Worm (Caenorhabditis elegans) whole organism, late embryonic: ENCODE data around the gene twk-28.

Experiments
- C08G9.2 ChIP-seq: sonication (generic microtip); optimal IDR thresholded peaks from 2 replicates; lab custom pipeline; 2016; ENCODE audit warnings: mild to moderate bottlenecking, missing genetic modification characterization, moderate library complexity, missing compliant biosample characterization
- K02D7.2 ChIP-seq: sonication (generic microtip); optimal IDR thresholded peaks from 2 replicates; lab custom pipeline; 2017; ENCODE audit warnings: mild to moderate bottlenecking, missing genetic modification characterization, missing compliant biosample characterization
- ceh-9 ChIP-seq: sonication (generic microtip); optimal IDR thresholded peaks from 2 replicates; lab custom pipeline; 2016; ENCODE audit warnings: mild to moderate bottlenecking, missing genetic modification characterization, inconsistent platforms, missing compliant biosample characterization
- elt-2 ChIP-seq: sonication (generic microtip); optimal IDR thresholded peaks from 2 replicates; lab custom pipeline; 2016; ENCODE audit warnings: missing genetic modification reagents, missing genetic modification characterization, missing compliant biosample characterization
- ets-4 ChIP-seq: sonication (generic microtip); optimal IDR thresholded peaks from 2 replicates; lab custom pipeline; 2016; ENCODE audit warnings: missing genetic modification characterization, missing compliant biosample characterization
- eyg-1 ChIP-seq: sonication (generic microtip); optimal IDR thresholded peaks from 2 replicates; lab custom pipeline; 2016; ENCODE audit warnings: missing genotype, missing genetic modification characterization, missing compliant biosample characterization
- nfya-1 ChIP-seq: sonication (generic microtip); optimal IDR thresholded peaks from 2 replicates; lab custom pipeline; 2017; ENCODE audit warnings: missing genetic modification characterization, mild to moderate bottlenecking, missing compliant biosample characterization, antibody characterized with exemption, moderate library complexity
- nhr-11 ChIP-seq: fragments of 150-350 bp; optimal IDR thresholded peaks from 2 replicates; lab custom pipeline; 2014; ENCODE audit warnings: missing biosample characterization, missing genetic modification characterization
- pros-1 ChIP-seq: fragments of 150-350 bp; optimal IDR thresholded peaks from 2 replicates; lab custom pipeline; 2014; ENCODE audit warnings: missing biosample characterization, missing genetic modification reagents, missing genetic modification characterization
- sox-2 ChIP-seq: fragments of 200-800 bp; sonication (Bioruptor generic); IDR thresholded peaks from 2 replicates; pipeline ENCODE4 v1.3.6; 2022; ENCODE audit warnings: missing genetic modification reagents, missing genetic modification characterization, missing compliant biosample characterization
- unc-55 ChIP-seq: sonication (generic microtip); optimal IDR thresholded peaks from 2 replicates; lab custom pipeline; 2017; ENCODE audit warnings: missing biosample characterization, missing genetic modification reagents, missing genetic modification characterization

DNA sequence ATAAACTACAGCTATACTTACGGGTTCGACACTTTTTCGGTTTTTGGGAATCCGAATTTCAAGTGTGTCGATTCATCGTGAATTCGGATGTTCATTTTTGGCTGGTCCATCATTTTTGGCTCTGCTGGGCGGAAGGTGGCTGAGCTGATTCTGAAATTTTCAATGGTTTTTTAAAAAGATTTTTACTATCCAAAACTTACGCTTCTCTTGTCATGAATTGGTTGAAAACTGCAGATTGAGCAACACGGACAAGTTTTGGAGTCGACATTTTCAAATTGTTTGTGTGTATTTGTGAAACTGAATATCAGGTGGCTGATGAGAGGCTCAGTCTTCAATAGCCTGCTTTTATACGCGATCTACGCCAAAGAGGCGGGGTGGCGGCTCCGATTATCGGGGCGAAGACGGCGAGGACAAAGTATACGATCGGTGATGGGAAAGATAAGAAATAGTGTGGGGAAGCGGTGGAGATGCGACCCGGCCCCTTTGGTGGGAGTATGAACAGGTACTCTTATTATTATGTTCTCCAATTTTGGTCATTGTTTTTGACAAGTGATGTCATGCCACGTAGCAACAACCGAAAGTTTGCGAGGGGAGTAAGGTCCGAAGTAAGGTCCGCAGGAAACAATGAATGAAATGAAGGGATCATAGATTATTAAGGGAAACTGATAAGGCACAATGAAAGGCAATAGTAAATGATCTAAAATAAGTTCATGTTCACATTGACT lies 32.1 kb downstream of the twk-28 start, which contains the start of gene F48D6.4:
- TF ChIP-seq ets-4 (tag; lab: Kevin White, UChicago) (no peak), sox-2 (GFP tag; lab: Robert Waterston, UW) (no peak), eyg-1 (tag; lab: Kevin White, UChicago) (no peak), nfya-1 (tag; lab: Kevin White, UChicago) (no peak), pros-1 (tag; lab: Kevin White, UChicago) (no peak), nhr-11 (tag; lab: Kevin White, UChicago) (no peak), elt-2 (tag; lab: Kevin White, UChicago) (peak; percentile 55), K02D7.2 (tag; lab: Kevin White, UChicago) (no peak), ceh-9 (tag; lab: Kevin White, UChicago) (no peak), C08G9.2 (tag; lab: Kevin White, UChicago) (no peak), unc-55 (no peak)
